Worm (Caenorhabditis elegans) whole organism, L4 larva: ENCODE data around the gene VM106R.1.

ENCODE experiments used
- T20F7.1 ChIP-seq: fragments of 200-800 bp; sonication (Bioruptor generic); optimal IDR thresholded peaks from 2 replicates; lab custom pipeline; 2018; ENCODE audit warnings: mild to moderate bottlenecking, missing genetic modification characterization, missing compliant biosample characterization
- T26A8.4 ChIP-seq: fragments of 200-800 bp; sonication (Bioruptor generic); IDR thresholded peaks from 2 replicates; pipeline ENCODE4 v1.3.6; 2022; ENCODE audit warnings: missing genetic modification characterization, missing compliant biosample characterization
- aha-1 ChIP-seq: fragments of 150-350 bp; peaks from one replicate; lab custom pipeline; 2014; ENCODE audit warnings: missing biosample characterization, missing genetic modification characterization
- daf-16 ChIP-seq, 3 experiments: sonication (generic microtip); optimal IDR thresholded peaks; 2 replicates each; lab custom pipeline; 2016 to 2017; ENCODE audit warnings: missing genetic modification characterization in 3 of 3, missing genetic modification reagents in 3 of 3, mild to moderate bottlenecking in 2 of 3, missing compliant biosample characterization in 2 of 3, missing biosample characterization in 1 of 3, moderate library complexity in 1 of 3
- dmd-6 ChIP-seq: fragments of 200-800 bp; sonication (Bioruptor generic); IDR thresholded peaks from 2 replicates; pipeline ENCODE4 v1.3.6; 2022; ENCODE audit warnings: missing genetic modification reagents, missing genetic modification characterization, missing compliant biosample characterization
- dmd-9 ChIP-seq: fragments of 200-800 bp; sonication (Bioruptor generic); IDR thresholded peaks from 2 replicates; pipeline ENCODE4 v1.3.6; 2022; ENCODE audit warnings: missing genetic modification reagents, missing genetic modification characterization, missing compliant biosample characterization
- dve-1 ChIP-seq: sonication (generic microtip); optimal IDR thresholded peaks from 2 replicates; lab custom pipeline; 2017; ENCODE audit warnings: antibody characterized with exemption, mild to moderate bottlenecking, missing genetic modification characterization, missing compliant biosample characterization; ENCODE audit not compliant: insufficient read depth
- fkh-10 ChIP-seq: fragments of 150-350 bp; optimal IDR thresholded peaks from 2 replicates; lab custom pipeline; 2014; ENCODE audit warnings: missing biosample characterization, missing genetic modification reagents, missing genetic modification characterization
- hif-1 ChIP-seq, 2 experiments: sonication (generic microtip); optimal IDR thresholded peaks; 2 replicates each; lab custom pipeline; 2016 to 2017; ENCODE audit warnings: missing compliant biosample characterization in 2 of 2, missing genetic modification characterization in 2 of 2, missing genetic modification reagents in 2 of 2, missing genotype in 2 of 2, mild to moderate bottlenecking in 1 of 2
- hlh-11 ChIP-seq: fragments of 200-800 bp; sonication (Bioruptor generic); optimal IDR thresholded peaks from 2 replicates; lab custom pipeline; 2018; ENCODE audit warnings: mild to moderate bottlenecking, missing genetic modification characterization, missing compliant biosample characterization
- hlh-30 ChIP-seq: sonication (generic microtip); optimal IDR thresholded peaks from 2 replicates; lab custom pipeline; 2017; ENCODE audit warnings: antibody characterized with exemption, mild to moderate bottlenecking, missing genetic modification characterization, missing compliant biosample characterization; ENCODE audit not compliant: insufficient read depth
- hmg-1.1 ChIP-seq: fragments of 200-800 bp; sonication (Bioruptor generic); IDR thresholded peaks from 2 replicates; pipeline ENCODE4 v1.3.6; 2022; ENCODE audit warnings: missing genetic modification reagents, missing genetic modification characterization, missing compliant biosample characterization
- lin-1 ChIP-seq: fragments of 200-800 bp; sonication (Bioruptor generic); IDR thresholded peaks from 2 replicates; pipeline ENCODE4 v1.3.6; 2022; ENCODE audit warnings: missing genetic modification reagents, missing genetic modification characterization, missing compliant biosample characterization
- lsy-2 ChIP-seq, 2 experiments: fragments of 150-350 bp in 1 of 2; sonication (generic microtip) in 1 of 2; optimal IDR thresholded peaks; 2 replicates each; lab custom pipeline; 2014 to 2017; ENCODE audit warnings: missing biosample characterization in 2 of 2, missing genetic modification characterization in 2 of 2
- mdl-1 ChIP-seq, 2 experiments: fragments of 150-350 bp in 1 of 2; sonication (generic microtip) in 1 of 2; optimal IDR thresholded peaks; 2 replicates each; lab custom pipeline; 2014 to 2017; ENCODE audit warnings: missing biosample characterization in 2 of 2, missing genetic modification characterization in 2 of 2
- mep-1 ChIP-seq: fragments of 150-350 bp; sonication (generic microtip); optimal IDR thresholded peaks from 3 replicates; lab custom pipeline; 2014; ENCODE audit warnings: missing biosample characterization, missing genetic modification characterization
- mes-2 ChIP-seq: sonication (generic microtip); optimal IDR thresholded peaks from 2 replicates; lab custom pipeline; 2016; ENCODE audit warnings: missing genotype, mild to moderate bottlenecking, missing genetic modification characterization, missing compliant biosample characterization; ENCODE audit not compliant: poor library complexity, severe bottlenecking
- mxl-3 ChIP-seq: fragments of 200-800 bp; sonication (Bioruptor generic); optimal IDR thresholded peaks from 2 replicates; lab custom pipeline; 2018; ENCODE audit warnings: mild to moderate bottlenecking, missing genetic modification characterization, missing compliant biosample characterization
- nhr-102 ChIP-seq: sonication (generic microtip); optimal IDR thresholded peaks from 2 replicates; lab custom pipeline; 2016; ENCODE audit warnings: mild to moderate bottlenecking, missing genetic modification characterization, moderate library complexity, missing compliant biosample characterization
- nhr-111 ChIP-seq: fragments of 200-800 bp; sonication (Bioruptor generic); optimal IDR thresholded peaks from 2 replicates; lab custom pipeline; 2018; ENCODE audit warnings: mild to moderate bottlenecking, missing genetic modification characterization, missing compliant biosample characterization
- nhr-237 ChIP-seq: sonication (generic microtip); optimal IDR thresholded peaks from 2 replicates; lab custom pipeline; 2017; ENCODE audit warnings: missing biosample characterization, missing genetic modification characterization
- nhr-28 ChIP-seq: fragments of 150-350 bp; optimal IDR thresholded peaks from 2 replicates; lab custom pipeline; 2014; ENCODE audit warnings: missing biosample characterization, missing genetic modification characterization
- nhr-48 ChIP-seq: sonication (generic microtip); optimal IDR thresholded peaks from 2 replicates; lab custom pipeline; 2016; ENCODE audit warnings: mild to moderate bottlenecking, missing genetic modification characterization, missing compliant biosample characterization
- pha-4 ChIP-seq, 2 experiments: fragments of 150-350 bp in 1 of 2; fragments of 200-800 bp in 1 of 2; sonication (Bioruptor generic) in 1 of 2; IDR thresholded peaks in 1 of 2; optimal IDR thresholded peaks in 1 of 2; 2 replicates each; pipeline versions ENCODE4 v1.3.6 to Lab custom; 2014 to 2022; ENCODE audit warnings: missing genetic modification characterization in 2 of 2, missing genetic modification reagents in 2 of 2, missing biosample characterization in 1 of 2, missing compliant biosample characterization in 1 of 2
- saeg-2 ChIP-seq: fragments of 200-800 bp; sonication (Bioruptor generic); IDR thresholded peaks from 2 replicates; pipeline ENCODE4 v1.3.6; 2022; ENCODE audit warnings: missing genetic modification reagents, missing genetic modification characterization, missing compliant biosample characterization
- set-16 ChIP-seq: fragments of 200-800 bp; sonication (Bioruptor generic); IDR thresholded peaks from 2 replicates; pipeline ENCODE4 v1.3.6; 2022; ENCODE audit warnings: missing genetic modification reagents, missing genetic modification characterization, missing compliant biosample characterization
- tra-1 ChIP-seq: fragments of 200-800 bp; sonication (Bioruptor generic); IDR thresholded peaks from 2 replicates; pipeline ENCODE4 v1.3.6; 2022; ENCODE audit warnings: missing genetic modification reagents, missing genetic modification characterization, missing compliant biosample characterization
- unc-62 ChIP-seq, 3 experiments: fragments of 150-350 bp in 1 of 3; sonication (generic microtip); optimal IDR thresholded peaks in 2 of 3; peaks in 1 of 3; 1 replicate in 1 of 3; 2 replicates in 2 of 3; lab custom pipeline; 2014 to 2017; ENCODE audit warnings: missing biosample characterization in 3 of 3, missing genetic modification characterization in 3 of 3, missing genetic modification reagents in 3 of 3, missing genotype in 1 of 3
- zfp-3 ChIP-seq: fragments of 200-800 bp; sonication (Bioruptor generic); conservative IDR thresholded peaks from 2 replicates; pipeline ENCODE4 v1.3.6; 2022; ENCODE audit warnings: missing genetic modification reagents, missing genetic modification characterization, missing compliant biosample characterization
- ztf-7 ChIP-seq: fragments of 150-350 bp; optimal IDR thresholded peaks from 2 replicates; lab custom pipeline; 2014; ENCODE audit warnings: missing biosample characterization, missing genetic modification characterization

Gene VM106R.1

ce11 chrII:10862749-10863656, 34.0 kb upstream of the VM106R.1 start (continued):
- TF ChIP-seq hif-1 (tag; optimal IDR thresholded peaks at IDR 0.05; lab: Kevin White, UChicago) (no peak), lsy-2 (tag; optimal IDR thresholded peaks at IDR 0.05; lab: Kevin White, UChicago) (peak in 1 of 2 experiments; percentile 29), hmg-1.1 (GFP tag; lab: Robert Waterston, UW) (0 out of 2 replicates have a peak, but pooled peaks have one; percentile 12)

- TF ChIP-seq mes-2 (tag; lab: Kevin White, UChicago) (no peak), hlh-11 (peak; percentile 61), dve-1 (tag; lab: Kevin White, UChicago) (peak; percentile 77), mdl-1 (tag; optimal IDR thresholded peaks at IDR 0.05; lab: Kevin White, UChicago) (peak; percentile 18 to 25), nhr-111 (GFP tag; lab: Kevin White, UChicago) (no peak), saeg-2 (GFP tag; lab: Robert Waterston, UW) (0 out of 2 replicates have a peak, but pooled peaks have one; percentile 10), fkh-10 (GFP tag; lab: Kevin White, UChicago) (peak; percentile 32), tra-1 (GFP tag; lab: Robert Waterston, UW) (peak; percentile 45; the same call in 1 of the 2 replicates), set-16 (GFP tag; lab: Robert Waterston, UW) (0 out of 2 replicates have a peak, but pooled peaks have one; percentile 13), unc-62 (GFP tag; optimal IDR thresholded peaks at IDR 0.05 in 1 of 2; lab: Kevin White, UChicago) (peak in 1 of 2 experiments; percentile 64), unc-62 (tag; optimal IDR thresholded peaks at IDR 0.05; lab: Kevin White, UChicago) (no peak), zfp-3 (GFP tag; lab: Robert Waterston, UW) (no peak), aha-1 (peak; percentile 72), lin-1 (0 out of 2 replicates have a peak, but pooled peaks have one; percentile 51), T20F7.1 (peak; percentile 17), ztf-7 (tag; lab: Kevin White, UChicago) (no peak), nhr-102 (peak; percentile 31), nhr-28 (tag; lab: Kevin White, UChicago) (peak; percentile 79), nhr-237 (no peak), dmd-9 (no peak), hlh-30 (peak; percentile 37), dmd-6 (peak; percentile 74), daf-16 (GFP tag; optimal IDR thresholded peaks at IDR 0.05; lab: Kevin White, UChicago) (no peak), daf-16 (tag; optimal IDR thresholded peaks at IDR 0.05; lab: Kevin White, UChicago) (peak; percentile 62), nhr-48 (tag; lab: Kevin White, UChicago) (peak; percentile 30), mxl-3 (GFP tag; lab: Kevin White, UChicago) (peak; percentile 17), mep-1 (tag; lab: Kevin White, UChicago) (peak; percentile 15)
Measured at ce11 chrII:10861723-10862486, 32.9 kb upstream of the VM106R.1 start.

- TF ChIP-seq hlh-30 (no peak), unc-62 (GFP tag; optimal IDR thresholded peaks at IDR 0.05 in 1 of 2; lab: Kevin White, UChicago) (peak in 1 of 2 experiments; percentile 57), unc-62 (tag; optimal IDR thresholded peaks at IDR 0.05; lab: Kevin White, UChicago) (no peak), T26A8.4 (no peak), pha-4 (GFP tag; IDR thresholded peaks at IDR 0.05; lab: Robert Waterston, UW) (no peak), pha-4 (tag; optimal IDR thresholded peaks at IDR 0.05; lab: Kevin White, UChicago) (no peak)
- TF ChIP-seq, all 104 proteins: peak for 1
Measured at ce11 chrII:10861305-10861704, 32.3 kb upstream of the VM106R.1 start.
